Worm (Caenorhabditis elegans): ENCODE results near the gene F42A9.7.

- TF ChIP-seq dve-1 (tag; optimal IDR thresholded peaks at IDR 0.05), result no peak
- TF ChIP-seq hlh-30 (tag; optimal IDR thresholded peaks at IDR 0.05; ENCODE audit: insufficient read depth), result peak; percentile 6
These were observed 37.2 kb upstream of the F42A9.7 start, which contains the start of gene C49C8.1 for ce11 chrIV:8654115-8654628.

Measured in whole organism, late embryonic.